Worm (Caenorhabditis elegans) whole organism, young adult: ENCODE data around the gene bath-23.

Experiments
- Y95B8A.8 ChIP-seq: fragments of 200-800 bp; sonication (Bioruptor generic); IDR thresholded peaks from 2 replicates; pipeline ENCODE4 v1.3.6; 2022; ENCODE audit warnings: missing genetic modification reagents, missing genetic modification characterization, missing compliant biosample characterization
- ama-1 ChIP-seq, 3 experiments: fragments of 150-350 bp in 1 of 3; sonication (generic microtip) in 2 of 3; optimal IDR thresholded peaks; 2 replicates each; lab custom pipeline; 2014 to 2018; ENCODE audit warnings: missing biosample characterization in 2 of 3, missing genetic modification characterization in 2 of 3, missing genetic modification reagents in 2 of 3
- dpff-1 ChIP-seq: sonication (generic microtip); optimal IDR thresholded peaks from 2 replicates; lab custom pipeline; 2017; ENCODE audit warnings: mild to moderate bottlenecking, missing genetic modification characterization, missing compliant biosample characterization
- nhr-90 ChIP-seq: sonication (generic microtip); optimal IDR thresholded peaks from 2 replicates; lab custom pipeline; 2016; ENCODE audit warnings: missing genotype, mild to moderate bottlenecking, missing genetic modification characterization, missing compliant biosample characterization

- no peak for TF ChIP-seq dpff-1 (tag; lab: Kevin White, UChicago)
- TF ChIP-seq Y95B8A.8 (GFP tag; lab: Robert Waterston, UW), result no peak
- TF ChIP-seq nhr-90, result no peak
- TF ChIP-seq ama-1 (optimal IDR thresholded peaks at IDR 0.05; lab: Kevin White, UChicago), result no peak
- TF ChIP-seq ama-1 (GFP tag; optimal IDR thresholded peaks at IDR 0.05; lab: Kevin White, UChicago), result no peak
Measured at ce11 chrII:3383116-3383515, 12.0 kb downstream of the bath-23 start.
